Worm (Caenorhabditis elegans) whole organism, young adult: ENCODE results near the gene F56C3.9.
A peak's percentile ranks its signal among the peaks of the same experiment; 100 is the strongest.

ENCODE experiments used
- B0019.2 ChIP-seq: fragments of 200-800 bp; sonication (Bioruptor generic); conservative IDR thresholded peaks from 2 replicates; pipeline ENCODE4 v1.3.6; 2022; ENCODE audit warnings: missing genetic modification reagents, missing genetic modification characterization, missing compliant biosample characterization
- B0336.3 ChIP-seq: fragments of 200-800 bp; sonication (Bioruptor generic); IDR thresholded peaks from 2 replicates; pipeline ENCODE4 v1.3.6; 2022; ENCODE audit warnings: missing genetic modification characterization, missing compliant biosample characterization
- D2030.7 ChIP-seq: fragments of 200-800 bp; sonication (Bioruptor generic); IDR thresholded peaks from 2 replicates; pipeline ENCODE4 v1.3.6; 2022; ENCODE audit warnings: missing genetic modification reagents, missing genetic modification characterization, missing compliant biosample characterization
- T07F8.4 ChIP-seq: sonication (generic microtip); optimal IDR thresholded peaks from 2 replicates; lab custom pipeline; 2016; ENCODE audit warnings: mild to moderate bottlenecking, missing genetic modification characterization, moderate library complexity, missing compliant biosample characterization
- ZK185.1 ChIP-seq: sonication (generic microtip); optimal IDR thresholded peaks from 2 replicates; lab custom pipeline; 2016; ENCODE audit warnings: mild to moderate bottlenecking, missing genetic modification characterization, missing compliant biosample characterization; ENCODE audit not compliant: poor library complexity, severe bottlenecking
- ama-1 ChIP-seq, 3 experiments: fragments of 150-350 bp in 1 of 3; sonication (generic microtip) in 2 of 3; optimal IDR thresholded peaks; 2 replicates each; lab custom pipeline; 2014 to 2018; ENCODE audit warnings: missing biosample characterization in 2 of 3, missing genetic modification characterization in 2 of 3, missing genetic modification reagents in 2 of 3
- attf-3 ChIP-seq: fragments of 200-800 bp; sonication (Bioruptor generic); conservative IDR thresholded peaks from 2 replicates; pipeline ENCODE4 v1.3.6; 2022; ENCODE audit warnings: missing genetic modification reagents, missing genetic modification characterization, missing compliant biosample characterization
- attf-5 ChIP-seq: fragments of 200-800 bp; sonication (Bioruptor generic); optimal IDR thresholded peaks from 2 replicates; lab custom pipeline; 2018; ENCODE audit warnings: mild to moderate bottlenecking, missing genetic modification characterization, missing compliant biosample characterization
- ccch-3 ChIP-seq: fragments of 200-800 bp; sonication (Bioruptor generic); optimal IDR thresholded peaks from 2 replicates; lab custom pipeline; 2018; ENCODE audit warnings: mild to moderate bottlenecking, missing genetic modification characterization, missing compliant biosample characterization
- cebp-1 ChIP-seq, 2 experiments: fragments of 200-800 bp in 1 of 2; sonication (Bioruptor generic) in 1 of 2; sonication (generic microtip) in 1 of 2; IDR thresholded peaks in 1 of 2; optimal IDR thresholded peaks in 1 of 2; 2 replicates each; pipeline versions ENCODE4 v1.3.6 to Lab custom; 2017 to 2022; ENCODE audit warnings: missing compliant biosample characterization in 2 of 2, missing genetic modification characterization in 2 of 2, mild to moderate bottlenecking in 1 of 2, missing genetic modification reagents in 1 of 2, moderate library complexity in 1 of 2
- ceh-58 ChIP-seq: fragments of 200-800 bp; sonication (Bioruptor generic); IDR thresholded peaks from 2 replicates; pipeline ENCODE4 v1.3.6; 2022; ENCODE audit warnings: missing genetic modification characterization, missing compliant biosample characterization
- ceh-79 ChIP-seq: sonication (generic microtip); optimal IDR thresholded peaks from 2 replicates; lab custom pipeline; 2017; ENCODE audit warnings: mild to moderate bottlenecking, missing genetic modification characterization, missing compliant biosample characterization
- ceh-91 ChIP-seq: fragments of 200-800 bp; sonication (Bioruptor generic); IDR thresholded peaks from 2 replicates; pipeline ENCODE4 v1.3.6; 2022; ENCODE audit warnings: missing genetic modification reagents, missing genetic modification characterization, missing compliant biosample characterization
- chd-7 ChIP-seq: sonication (generic microtip); optimal IDR thresholded peaks from 2 replicates; lab custom pipeline; 2016; ENCODE audit warnings: mild to moderate bottlenecking, missing genetic modification characterization, moderate library complexity, missing compliant biosample characterization
- dox-1 ChIP-seq: fragments of 200-800 bp; sonication (Bioruptor generic); IDR thresholded peaks from 2 replicates; pipeline ENCODE4 v1.3.6; 2022; ENCODE audit warnings: missing genetic modification reagents, missing genetic modification characterization, missing compliant biosample characterization
- dpff-1 ChIP-seq: sonication (generic microtip); optimal IDR thresholded peaks from 2 replicates; lab custom pipeline; 2017; ENCODE audit warnings: mild to moderate bottlenecking, missing genetic modification characterization, missing compliant biosample characterization
- egl-18 ChIP-seq: fragments of 200-800 bp; sonication (Bioruptor generic); IDR thresholded peaks from 2 replicates; pipeline ENCODE4 v1.3.6; 2022; ENCODE audit warnings: missing genetic modification reagents, missing genetic modification characterization, missing compliant biosample characterization
- egl-44 ChIP-seq: fragments of 200-800 bp; sonication (Bioruptor generic); IDR thresholded peaks from 2 replicates; pipeline ENCODE4 v1.3.6; 2022; ENCODE audit warnings: missing genetic modification reagents, missing genetic modification characterization, missing compliant biosample characterization
- egrh-3 ChIP-seq: fragments of 200-800 bp; sonication (Bioruptor generic); IDR thresholded peaks from 2 replicates; pipeline ENCODE4 v1.3.6; 2022; ENCODE audit warnings: missing genetic modification reagents, missing genetic modification characterization, missing compliant biosample characterization
- ekl-4 ChIP-seq: fragments of 200-800 bp; sonication (Bioruptor generic); IDR thresholded peaks from 2 replicates; pipeline ENCODE4 v1.3.6; 2022; ENCODE audit warnings: missing genetic modification reagents, missing genetic modification characterization, missing compliant biosample characterization
- gei-17 ChIP-seq: fragments of 200-800 bp; sonication (Bioruptor generic); optimal IDR thresholded peaks from 2 replicates; lab custom pipeline; 2018; ENCODE audit warnings: mild to moderate bottlenecking, missing genetic modification characterization, missing compliant biosample characterization
- lin-35 ChIP-seq, 3 experiments: fragments of 150-350 bp in 2 of 3; sonication (generic microtip) in 1 of 3; optimal IDR thresholded peaks; 2 replicates each; lab custom pipeline; 2014 to 2018; ENCODE audit warnings: missing biosample characterization in 3 of 3, missing genetic modification characterization in 3 of 3, missing genetic modification reagents in 3 of 3
- lsl-1 ChIP-seq: fragments of 200-800 bp; sonication (Bioruptor generic); optimal IDR thresholded peaks from 2 replicates; lab custom pipeline; 2018; ENCODE audit warnings: mild to moderate bottlenecking, missing genetic modification characterization, moderate library complexity, missing compliant biosample characterization
- madf-6 ChIP-seq: fragments of 200-800 bp; sonication (Bioruptor generic); IDR thresholded peaks from 2 replicates; pipeline ENCODE4 v1.3.6; 2022; ENCODE audit warnings: missing genetic modification reagents, missing genetic modification characterization, missing compliant biosample characterization
- mcd-1 ChIP-seq: fragments of 200-800 bp; sonication (Bioruptor generic); IDR thresholded peaks from 2 replicates; pipeline ENCODE4 v1.3.6; 2022; ENCODE audit warnings: missing genetic modification reagents, missing genetic modification characterization, missing compliant biosample characterization
- nhr-80 ChIP-seq: sonication (generic microtip); optimal IDR thresholded peaks from 2 replicates; lab custom pipeline; 2016; ENCODE audit warnings: missing genetic modification characterization, missing compliant biosample characterization
- rec-8 ChIP-seq, 2 experiments: sonication (generic microtip); optimal IDR thresholded peaks; 2 replicates each; lab custom pipeline; 2016; ENCODE audit warnings: mild to moderate bottlenecking in 2 of 2, missing genetic modification characterization in 2 of 2, missing genetic modification reagents in 2 of 2, missing genotype in 2 of 2, missing biosample characterization in 1 of 2, missing compliant biosample characterization in 1 of 2, moderate library complexity in 1 of 2
- snpc-1.1 ChIP-seq: sonication (generic microtip); optimal IDR thresholded peaks from 2 replicates; lab custom pipeline; 2017; ENCODE audit warnings: missing genetic modification characterization, mild to moderate bottlenecking, missing compliant biosample characterization, antibody characterized with exemption, moderate library complexity, missing genotype, missing genetic modification reagents; ENCODE audit not compliant: insufficient read depth
- snpc-1.3 ChIP-seq: sonication (generic microtip); optimal IDR thresholded peaks from 2 replicates; lab custom pipeline; 2017; ENCODE audit warnings: missing genetic modification characterization, mild to moderate bottlenecking, missing compliant biosample characterization, antibody characterized with exemption, moderate library complexity, missing genotype, missing genetic modification reagents; ENCODE audit not compliant: insufficient read depth
- zfh-2 ChIP-seq: fragments of 200-800 bp; sonication (Bioruptor generic); conservative IDR thresholded peaks from 2 replicates; pipeline ENCODE4 v1.3.6; 2022; ENCODE audit warnings: missing genetic modification reagents, missing genetic modification characterization, missing compliant biosample characterization
- ztf-25 ChIP-seq: fragments of 200-800 bp; sonication (Bioruptor generic); IDR thresholded peaks from 2 replicates; pipeline ENCODE4 v1.3.6; 2022; ENCODE audit warnings: missing genetic modification reagents, missing genetic modification characterization, missing compliant biosample characterization

F56C3.9 gene

ce11 chrX:1393891-1394290, at the start of gene F56C3.9:
Gene F56C3.9 (minus strand): TSS chrX:1393991.
- TF ChIP-seq rec-8 (tag; optimal IDR thresholded peaks at IDR 0.05; lab: Kevin White, UChicago): no peak
- TF ChIP-seq dpff-1 (tag; lab: Kevin White, UChicago): no peak
- TF ChIP-seq mcd-1 (GFP tag; lab: Robert Waterston, UW): no peak
- TF ChIP-seq zfh-2 (GFP tag; lab: Robert Waterston, UW): no peak
- TF ChIP-seq T07F8.4 (tag; lab: Kevin White, UChicago): no peak
- no peak for TF ChIP-seq ceh-79 (tag; lab: Kevin White, UChicago)
- no peak for TF ChIP-seq B0019.2 (GFP tag; lab: Robert Waterston, UW)
- TF ChIP-seq egl-18 (GFP tag; lab: Robert Waterston, UW): no peak
- no peak for TF ChIP-seq snpc-1.3 (tag; lab: Kevin White, UChicago)
- TF ChIP-seq madf-6 (GFP tag; lab: Robert Waterston, UW): no peak
- no peak for TF ChIP-seq attf-5 (GFP tag; lab: Kevin White, UChicago)

DNA sequence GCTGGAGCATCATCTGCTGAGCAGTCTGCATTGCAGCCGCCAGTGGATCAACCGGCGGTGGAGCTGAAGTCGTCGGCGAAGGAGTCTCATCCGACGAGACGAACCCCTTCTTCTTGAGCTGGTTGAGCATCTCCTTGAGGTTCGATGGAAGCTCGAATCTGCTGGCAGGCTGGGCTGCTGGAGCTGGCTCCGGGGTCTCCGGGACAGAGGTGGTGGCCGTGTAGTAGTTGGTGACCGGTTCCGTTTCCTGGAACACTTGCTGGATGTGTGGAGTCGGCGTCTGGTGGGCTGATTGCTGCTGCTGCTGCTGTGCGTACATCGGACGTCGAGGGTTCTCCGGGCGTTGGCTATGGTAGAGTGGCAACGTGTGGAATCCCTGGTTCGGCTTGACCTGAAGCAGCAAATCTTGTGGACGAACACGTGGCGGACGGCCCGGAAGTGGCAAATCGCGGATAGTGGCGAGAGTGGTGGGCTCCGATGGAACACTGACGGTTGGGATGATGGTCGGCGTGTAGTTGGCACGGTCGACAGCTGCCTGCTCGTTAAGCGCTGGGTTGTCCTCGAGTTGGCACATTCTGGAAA, 47.9 kb upstream of the F56C3.9 start:
- TF ChIP-seq egrh-3 (GFP tag; lab: Robert Waterston, UW) (peak; percentile 79; the same call in 1 of the 2 replicates), B0336.3 (GFP tag; lab: Robert Waterston, UW) (no peak), zfh-2 (GFP tag; lab: Robert Waterston, UW) (peak; percentile 79)

- TF ChIP-seq egl-18 (GFP tag; lab: Robert Waterston, UW) (no peak), ama-1 (optimal IDR thresholded peaks at IDR 0.05; lab: Kevin White, UChicago) (no peak), ama-1 (GFP tag; optimal IDR thresholded peaks at IDR 0.05; lab: Kevin White, UChicago) (no peak), chd-7 (no peak), ccch-3 (GFP tag; lab: Kevin White, UChicago) (no peak)
- TF ChIP-seq, all 124 proteins: peak for 0
Measured at ce11 chrX:1440161-1440560, 46.4 kb upstream of the F56C3.9 start, which contains the start of gene sedl-1. Gene sedl-1 (minus strand): TSS chrX:1440261.

- 0 out of 2 replicates have a peak, but pooled peaks have one; percentile 8 for TF ChIP-seq dox-1 (GFP tag; lab: Robert Waterston, UW)
- TF ChIP-seq lsl-1 (GFP tag; lab: Kevin White, UChicago): no peak
- no peak for TF ChIP-seq cebp-1 (GFP tag; IDR thresholded peaks at IDR 0.05; lab: Robert Waterston, UW)
- peak; percentile 24 for TF ChIP-seq cebp-1 (tag; optimal IDR thresholded peaks at IDR 0.05; lab: Kevin White, UChicago)
- peak in 1 of 3 experiments; percentile 25 for TF ChIP-seq lin-35 (GFP tag; optimal IDR thresholded peaks at IDR 0.05; lab: Kevin White, UChicago)
Measured at ce11 chrX:1438925-1439324, 45.1 kb upstream of the F56C3.9 start.

DNA sequence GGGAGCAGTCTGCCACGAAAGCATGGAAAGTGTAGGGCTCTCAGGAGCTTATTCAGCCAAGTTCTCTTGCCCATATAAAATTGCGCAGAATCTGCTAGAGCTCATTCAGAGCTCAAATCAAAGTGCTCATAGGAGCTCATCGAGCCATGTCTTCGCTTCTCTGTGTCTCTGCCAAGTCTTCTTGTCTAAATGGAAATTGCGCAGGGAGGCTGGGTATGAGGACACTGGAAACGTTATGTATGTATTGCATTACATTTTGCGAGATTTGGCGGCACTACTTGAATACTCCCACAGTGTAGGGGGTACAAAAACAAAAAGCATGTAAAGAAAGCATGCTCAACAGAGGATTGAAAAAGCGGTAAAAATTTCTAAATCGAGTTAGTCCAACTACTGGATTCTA, 43.3 kb upstream of the F56C3.9 start:
- TF ChIP-seq ekl-4 (no peak), egl-44 (GFP tag; lab: Robert Waterston, UW) (0 out of 2 replicates have a peak, but pooled peaks have one; percentile 23), gei-17 (GFP tag; lab: Kevin White, UChicago) (peak; percentile 59), ZK185.1 (tag; lab: Kevin White, UChicago) (peak; percentile 8), T07F8.4 (tag; lab: Kevin White, UChicago) (no peak), D2030.7 (GFP tag; lab: Robert Waterston, UW) (no peak), ceh-91 (GFP tag; lab: Robert Waterston, UW) (no peak), attf-3 (GFP tag; lab: Robert Waterston, UW) (no peak), ceh-58 (GFP tag; lab: Robert Waterston, UW) (no peak), cebp-1 (GFP tag; IDR thresholded peaks at IDR 0.05; lab: Robert Waterston, UW) (no peak), cebp-1 (tag; optimal IDR thresholded peaks at IDR 0.05; lab: Kevin White, UChicago) (peak; percentile 9), dox-1 (GFP tag; lab: Robert Waterston, UW) (peak; percentile 31; the same call in 1 of the 2 replicates), snpc-1.1 (no peak), nhr-80 (tag; lab: Kevin White, UChicago) (no peak), ztf-25 (GFP tag; lab: Robert Waterston, UW) (no peak)
